Worm (Caenorhabditis elegans): Measurements from ENCODE around the gene clec-219.

DNA sequence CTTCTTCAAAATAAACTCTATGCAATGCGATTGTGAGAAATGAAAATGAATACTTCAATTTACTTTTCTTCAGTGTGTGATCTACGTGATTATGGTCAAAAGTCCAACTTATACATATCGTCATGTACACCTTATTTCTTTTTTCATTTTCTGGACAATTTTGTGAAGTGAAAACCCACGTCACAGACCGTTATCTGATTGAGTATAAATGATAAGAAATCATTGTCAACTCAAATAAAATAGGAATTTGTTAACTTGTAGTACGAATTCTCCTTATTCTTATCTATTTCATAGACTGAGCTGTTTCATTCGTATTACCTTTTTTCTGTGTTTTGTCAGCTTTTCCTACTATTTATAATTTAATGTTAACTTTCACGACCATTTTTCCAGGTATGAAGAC is 46.2 kb upstream of the clec-219 start, which contains the start of gene asp-5:
- TF ChIP-seq lsy-2 (tag; optimal IDR thresholded peaks at IDR 0.05) (no peak), lin-13 (tag; optimal IDR thresholded peaks at IDR 0.05) (no peak), drap-1 (GFP tag; optimal IDR thresholded peaks at IDR 0.05) (no peak), nhr-237 (tag; optimal IDR thresholded peaks at IDR 0.05) (no peak)

All from whole organism, mixed stage, embryonic.